Worm (Caenorhabditis elegans): ENCODE results near the gene F15E6.9.

DNA sequence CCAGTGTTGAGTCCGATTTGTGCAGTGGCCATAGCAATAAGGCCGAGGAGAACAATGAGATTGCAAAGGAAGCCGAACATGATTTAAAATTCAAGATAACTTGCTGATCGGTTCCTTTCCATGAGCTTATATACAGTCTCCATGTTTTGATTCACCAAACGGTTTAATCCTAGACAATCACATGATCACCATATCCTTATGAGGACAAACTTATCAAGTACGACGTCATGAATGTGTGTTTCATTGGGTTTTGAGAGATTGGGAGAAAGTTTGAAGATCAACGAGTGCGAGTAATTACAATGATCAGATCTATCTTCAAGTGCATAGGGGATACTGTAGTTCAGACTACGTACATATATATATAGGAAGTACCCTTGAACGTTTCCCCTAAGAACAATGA lies 8.4 kb downstream of the F15E6.9 start, which contains the start of gene dct-7:
- TF ChIP-seq ttx-3 (tag; optimal IDR thresholded peaks at IDR 0.05): no peak
- TF ChIP-seq hlh-30 (tag; optimal IDR thresholded peaks at IDR 0.05; ENCODE audit: insufficient read depth): no peak
- TF ChIP-seq C08G9.2 (tag; optimal IDR thresholded peaks at IDR 0.05): no peak
- TF ChIP-seq ceh-30 (tag; optimal IDR thresholded peaks at IDR 0.05): no peak
- no peak for TF ChIP-seq nfya-1 (tag; optimal IDR thresholded peaks at IDR 0.05)
- no peak for TF ChIP-seq ama-1 (optimal IDR thresholded peaks at IDR 0.05)
- TF ChIP-seq pat-9 (tag; optimal IDR thresholded peaks at IDR 0.05): no peak
- no peak for TF ChIP-seq ets-4 (tag; optimal IDR thresholded peaks at IDR 0.05)

Data from whole organism, late embryonic.